Worm (Caenorhabditis elegans): ENCODE measurements around the gene atic-1.

Gene atic-1

DNA sequence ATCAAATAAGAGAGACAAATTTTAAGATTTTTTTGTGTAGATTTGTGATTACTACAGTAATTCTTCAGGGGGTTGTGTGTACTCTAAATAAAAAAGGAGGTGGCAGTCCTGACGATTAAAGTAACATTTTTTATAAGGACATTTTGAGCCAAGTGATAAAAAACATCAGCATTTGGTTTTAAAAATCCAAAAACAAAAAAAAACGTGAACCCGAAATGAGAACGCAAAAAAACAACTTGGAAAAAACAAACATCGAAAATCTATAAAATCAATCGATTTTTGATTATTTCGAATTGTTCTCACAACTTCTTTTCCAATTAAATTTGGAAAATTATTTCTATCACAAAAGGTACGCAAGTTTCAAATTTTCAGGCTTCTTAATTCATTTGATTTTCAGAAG, 11.4 kb upstream of the atic-1 start, which contains the start of gene T06C10.3:
T06C10.3 (plus strand) TSS at position 301 of the 400 bp plus-strand sequence.
- TF ChIP-seq ceh-24 (tag; optimal IDR thresholded peaks at IDR 0.05): no peak
- no peak for TF ChIP-seq hlh-8 (tag; optimal IDR thresholded peaks at IDR 0.05)
- TF ChIP-seq Y22D7AL.16 (tag; optimal IDR thresholded peaks at IDR 0.05): no peak
- no peak for TF ChIP-seq elt-4 (tag; optimal IDR thresholded peaks at IDR 0.05)
- no peak for TF ChIP-seq nhr-11 (tag; optimal IDR thresholded peaks at IDR 0.05)
- TF ChIP-seq che-1 (tag; optimal IDR thresholded peaks at IDR 0.05): no peak
- TF ChIP-seq sox-4 (tag; optimal IDR thresholded peaks at IDR 0.05): no peak

DNA sequence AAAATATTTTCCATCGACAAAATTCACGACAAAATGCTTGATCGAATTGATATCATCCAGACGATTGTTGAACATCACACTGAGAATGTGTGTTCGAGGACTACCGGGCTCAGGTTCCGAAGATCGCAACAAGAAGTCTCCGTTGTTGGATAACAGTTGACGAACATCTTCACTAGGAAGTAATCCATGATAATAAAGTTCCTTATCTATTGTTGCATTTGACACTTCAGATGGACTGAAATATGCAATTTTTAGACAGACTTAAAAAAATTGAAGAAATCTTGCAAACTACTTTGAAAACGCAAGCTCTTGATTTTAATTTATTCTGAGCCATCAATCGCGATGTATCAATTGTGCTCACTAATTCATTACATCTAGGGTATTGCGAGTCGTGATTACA, 4.6 kb upstream of the atic-1 start:
- no peak for TF ChIP-seq sdc-2 (tag; optimal IDR thresholded peaks at IDR 0.05)

DNA sequence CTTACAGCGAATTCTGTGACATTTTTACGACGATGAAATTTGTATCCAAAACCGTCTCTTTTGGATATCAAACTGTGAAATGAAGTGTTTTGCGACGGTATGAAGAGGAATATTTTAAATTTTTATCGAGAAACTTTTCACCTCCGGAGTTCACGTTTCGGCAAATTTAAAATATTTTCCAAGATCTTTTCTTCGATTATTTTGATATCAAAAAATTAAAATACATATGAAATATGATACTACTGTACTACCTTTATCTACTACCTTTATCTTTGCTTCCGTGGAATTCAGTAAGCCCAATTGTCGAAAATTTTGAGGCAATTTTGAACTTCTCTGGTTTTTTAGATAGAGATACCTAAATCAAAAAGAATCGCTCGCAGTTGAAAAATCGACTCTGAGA, 4.0 kb upstream of the atic-1 start, which contains the start of gene kin-26:
kin-26 (minus strand) TSS at position 101 of the 400 bp plus-strand sequence.
- TF ChIP-seq ceh-34 (tag; optimal IDR thresholded peaks at IDR 0.05) (no peak), hlh-8 (tag; optimal IDR thresholded peaks at IDR 0.05) (no peak), sox-2 (GFP tag; IDR thresholded peaks at IDR 0.05) (no peak), ama-1 (optimal IDR thresholded peaks at IDR 0.05) (no peak), ceh-14 (tag; optimal IDR thresholded peaks at IDR 0.05) (no peak), ceh-9 (tag; optimal IDR thresholded peaks at IDR 0.05) (no peak), fax-1 (tag; optimal IDR thresholded peaks at IDR 0.05) (no peak), hlh-6 (tag; optimal IDR thresholded peaks at IDR 0.05) (no peak), rnt-1 (tag; optimal IDR thresholded peaks at IDR 0.05) (no peak), sox-4 (tag; optimal IDR thresholded peaks at IDR 0.05) (no peak), gmeb-2 (tag; optimal IDR thresholded peaks at IDR 0.05) (no peak), unc-42 (tag; optimal IDR thresholded peaks at IDR 0.05) (no peak), ceh-48 (tag; optimal IDR thresholded peaks at IDR 0.05) (no peak)

DNA sequence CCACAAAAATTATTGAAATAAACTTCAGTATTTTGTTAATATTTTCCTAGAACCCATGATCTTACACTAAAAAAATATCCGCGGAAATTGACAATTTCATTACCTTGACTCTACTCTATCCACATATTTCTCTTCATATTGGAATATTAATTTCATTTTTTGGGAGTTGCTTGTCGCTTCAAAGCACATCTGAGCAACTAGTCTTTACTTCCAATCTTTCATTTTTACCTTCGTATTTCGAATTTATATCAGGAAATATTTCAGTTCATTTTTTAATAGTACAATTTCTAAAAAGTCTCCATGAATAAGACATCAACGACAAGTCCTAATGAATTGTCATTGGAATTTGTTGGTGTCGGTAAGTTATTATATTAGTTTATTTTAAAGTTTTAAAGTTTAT, 2.8 kb upstream of the atic-1 start, which contains the start of gene srt-73:
srt-73 (plus strand) TSS at position 301 of the 400 bp plus-strand sequence.
- no peak for TF ChIP-seq hlh-15 (tag; optimal IDR thresholded peaks at IDR 0.05)
- no peak for TF ChIP-seq ets-4 (tag; optimal IDR thresholded peaks at IDR 0.05)
- TF ChIP-seq ceh-9 (tag; optimal IDR thresholded peaks at IDR 0.05): no peak
- no peak for TF ChIP-seq pros-1 (tag; optimal IDR thresholded peaks at IDR 0.05)
- TF ChIP-seq pag-3 (tag; optimal IDR thresholded peaks at IDR 0.05; ENCODE audit: borderline replicate concordance): no peak
- TF ChIP-seq F13H6.1 (tag; optimal IDR thresholded peaks at IDR 0.05): no peak
- TF ChIP-seq ttx-3 (tag; optimal IDR thresholded peaks at IDR 0.05): no peak
- TF ChIP-seq sdc-2 (tag; optimal IDR thresholded peaks at IDR 0.05): no peak
- no peak for TF ChIP-seq ceh-14 (tag; optimal IDR thresholded peaks at IDR 0.05)
- TF ChIP-seq lin-11 (tag; optimal IDR thresholded peaks at IDR 0.05): no peak
- no peak for TF ChIP-seq nfya-1 (tag; optimal IDR thresholded peaks at IDR 0.05)
- no peak for TF ChIP-seq fax-1 (tag; optimal IDR thresholded peaks at IDR 0.05)
- no peak for TF ChIP-seq odd-2 (tag; optimal IDR thresholded peaks at IDR 0.05)
- TF ChIP-seq T23F11.4 (GFP tag; optimal IDR thresholded peaks at IDR 0.05): no peak
- TF ChIP-seq hlh-8 (tag; optimal IDR thresholded peaks at IDR 0.05): no peak
- TF ChIP-seq ahr-1 (tag; optimal IDR thresholded peaks at IDR 0.05): no peak
- TF ChIP-seq ceh-6 (GFP tag; optimal IDR thresholded peaks at IDR 0.05): no peak

DNA sequence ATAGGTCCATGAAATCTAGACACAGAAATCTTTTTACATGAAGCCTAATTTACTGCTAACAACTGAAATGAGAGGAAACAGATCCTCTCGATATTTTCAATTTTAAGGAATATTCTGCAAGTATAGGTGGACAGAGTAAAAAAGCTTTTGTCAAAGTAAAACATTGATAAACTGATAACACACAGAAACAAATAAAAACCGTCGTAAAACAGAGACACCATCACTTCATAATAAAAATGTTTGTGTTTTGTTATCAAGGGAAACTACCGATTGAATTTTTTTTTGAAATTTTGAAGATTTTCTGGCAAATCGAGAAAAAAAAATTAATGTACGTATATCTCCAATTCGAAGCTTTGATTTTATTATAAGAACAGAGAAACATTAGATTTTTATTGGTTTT, 660 bp upstream of the atic-1 start:
- TF ChIP-seq elt-4 (tag; optimal IDR thresholded peaks at IDR 0.05) (no peak), lin-11 (tag; optimal IDR thresholded peaks at IDR 0.05) (no peak), ceh-22 (tag; optimal IDR thresholded peaks at IDR 0.05) (no peak), lim-6 (tag; optimal IDR thresholded peaks at IDR 0.05) (no peak), pros-1 (tag; optimal IDR thresholded peaks at IDR 0.05) (no peak), pha-2 (tag; optimal IDR thresholded peaks at IDR 0.05) (no peak), hlh-30 (tag; optimal IDR thresholded peaks at IDR 0.05; ENCODE audit: insufficient read depth) (no peak), ceh-6 (GFP tag; optimal IDR thresholded peaks at IDR 0.05) (no peak), fkh-6 (tag; optimal IDR thresholded peaks at IDR 0.05) (no peak), tbx-7 (tag; optimal IDR thresholded peaks at IDR 0.05) (no peak), sox-2 (GFP tag; IDR thresholded peaks at IDR 0.05) (no peak), pqm-1 (tag; optimal IDR thresholded peaks at IDR 0.05) (no peak), ceh-9 (tag; optimal IDR thresholded peaks at IDR 0.05) (no peak)
